Worm (Caenorhabditis elegans) whole organism, L4/young adult: ENCODE measurements around the gene C54C6.7.

Source experiments
- W03F9.2 ChIP-seq: fragments of 150-350 bp; optimal IDR thresholded peaks from 2 replicates; lab custom pipeline; 2014; ENCODE audit warnings: missing biosample characterization, missing genetic modification characterization
- dao-5 ChIP-seq: sonication (generic microtip); optimal IDR thresholded peaks from 2 replicates; lab custom pipeline; 2016; ENCODE audit warnings: missing genotype, missing genetic modification characterization, moderate library complexity, missing compliant biosample characterization
- him-1 ChIP-seq: sonication (generic microtip); optimal IDR thresholded peaks from 2 replicates; lab custom pipeline; 2016; ENCODE audit warnings: missing genotype, missing genetic modification reagents, missing genetic modification characterization, missing compliant biosample characterization

DNA sequence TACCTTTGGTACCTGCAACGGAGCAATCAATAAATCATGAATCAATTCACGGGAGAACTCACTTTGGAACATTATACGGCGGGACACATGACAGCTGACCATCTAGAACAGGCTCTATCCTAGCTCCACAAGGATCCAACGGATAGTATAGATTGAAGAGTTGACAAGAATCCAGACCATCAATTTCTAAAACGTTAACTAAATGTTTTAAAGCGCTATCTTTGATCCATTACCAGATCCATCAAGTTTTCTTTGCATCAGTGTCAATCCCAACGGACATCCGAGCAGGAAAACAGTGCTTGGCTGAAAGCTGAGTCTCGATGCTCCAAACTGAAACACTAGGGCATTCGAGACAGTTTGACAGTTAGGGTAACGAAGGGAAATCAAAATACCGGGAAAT, 22.9 kb downstream of the C54C6.7 start:
- no peak for TF ChIP-seq him-1 (tag; lab: Kevin White, UChicago)
- TF ChIP-seq W03F9.2 (tag; lab: Kevin White, UChicago): no peak
- no peak for TF ChIP-seq dao-5 (tag; lab: Kevin White, UChicago)
